Fruit fly (Drosophila melanogaster): ENCODE data around the gene CG16984.
A peak's percentile ranks its signal among the peaks of the same experiment; 100 is the strongest.

The CG16984 gene

DNA sequence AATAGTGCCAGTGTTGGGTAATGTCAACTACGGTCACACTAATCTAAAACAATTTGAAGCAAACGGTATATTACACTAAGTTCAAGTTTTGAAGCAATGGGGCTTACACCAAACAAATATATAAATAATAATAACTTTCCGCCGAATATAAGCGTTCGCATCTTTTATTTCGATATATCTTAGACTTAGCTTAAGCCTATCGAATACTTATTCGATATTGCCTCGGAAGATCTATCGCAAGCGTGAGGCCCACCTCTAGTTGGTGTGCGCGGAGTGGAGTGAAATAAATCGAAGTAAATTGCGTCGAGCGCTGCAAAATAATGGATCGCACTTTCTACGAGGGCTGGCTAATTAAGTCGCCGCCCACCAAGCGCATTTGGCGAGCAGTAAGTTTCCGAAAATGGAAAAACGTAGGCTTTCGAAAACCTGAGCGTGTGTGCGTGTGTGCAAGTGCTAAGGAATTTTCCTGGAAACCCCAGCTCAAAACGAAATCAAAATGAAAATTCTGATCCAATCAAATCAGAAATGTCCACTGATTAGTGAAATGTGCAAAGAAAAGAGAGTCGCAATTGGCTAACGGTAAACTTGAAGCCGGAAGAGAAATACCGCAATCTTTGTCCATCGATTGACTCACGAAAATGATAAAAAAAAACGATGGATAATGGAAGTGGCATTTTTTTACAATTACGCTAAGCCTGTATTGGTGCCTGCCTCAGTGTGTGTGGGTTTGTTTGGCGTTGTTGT is 6.2 kb upstream of the CG16984 start, which contains the start of gene dos (continued):
- TF ChIP-seq spab (GFP tag; optimal IDR thresholded peaks at IDR 0.05) (no peak), Eip78C (GFP tag) (peak; percentile 81), lz (GFP tag; optimal IDR thresholded peaks at IDR 0.05) (peak; percentile 41), Ets96B (tag; optimal IDR thresholded peaks at IDR 0.05) (no peak), CG8119 (GFP tag; IDR thresholded peaks at IDR 0.05) (no peak), Hr4 (GFP tag; optimal IDR thresholded peaks at IDR 0.05) (peak; percentile 15), Eip93F (GFP tag; optimal IDR thresholded peaks at IDR 0.05) (peak; percentile 6), Sox102F (GFP tag; optimal IDR thresholded peaks at IDR 0.05) (peak; percentile 23), dac (GFP tag; optimal IDR thresholded peaks at IDR 0.05) (no peak), CG6163 (GFP tag; IDR thresholded peaks at IDR 0.05) (no peak), CG11294 (GFP tag; IDR thresholded peaks at IDR 0.05) (no peak), Sox14 (GFP tag; optimal IDR thresholded peaks at IDR 0.05) (peak; percentile 60), Hr39 (GFP tag; optimal IDR thresholded peaks at IDR 0.05) (peak; percentile 31), CG6792 (GFP tag; optimal IDR thresholded peaks at IDR 0.05) (no peak), Smox (GFP tag; optimal IDR thresholded peaks at IDR 0.05) (peak; percentile 34), Met (GFP tag; optimal IDR thresholded peaks at IDR 0.05) (peak; percentile 58), CG3919 (GFP tag; optimal IDR thresholded peaks at IDR 0.05) (peak; percentile 5), CG10631 (GFP tag; optimal IDR thresholded peaks at IDR 0.05) (peak; percentile 27), CG8319 (GFP tag; optimal IDR thresholded peaks at IDR 0.05) (no peak), CG6808 (GFP tag; optimal IDR thresholded peaks at IDR 0.05) (peak; percentile 26), CG11902 (GFP tag; optimal IDR thresholded peaks at IDR 0.05) (no peak), CG34406 (GFP tag; optimal IDR thresholded peaks at IDR 0.05) (no peak), CG4318 (GFP tag; optimal IDR thresholded peaks at IDR 0.05) (no peak), Gug (GFP tag; IDR thresholded peaks at IDR 0.05) (no peak), Eip75B (GFP tag; optimal IDR thresholded peaks at IDR 0.05) (peak; percentile 30), esn (GFP tag; optimal IDR thresholded peaks at IDR 0.05) (peak; percentile 57), pdm3 (GFP tag; optimal IDR thresholded peaks at IDR 0.05) (peak; percentile 45), Lpt (GFP tag; optimal IDR thresholded peaks at IDR 0.05) (no peak), topi (GFP tag; optimal IDR thresholded peaks at IDR 0.05) (peak; percentile 41), CG11762 (GFP tag; optimal IDR thresholded peaks at IDR 0.05; ENCODE audit: insufficient read depth) (no peak), eg (GFP tag; IDR thresholded peaks at IDR 0.05) (no peak)

DNA sequence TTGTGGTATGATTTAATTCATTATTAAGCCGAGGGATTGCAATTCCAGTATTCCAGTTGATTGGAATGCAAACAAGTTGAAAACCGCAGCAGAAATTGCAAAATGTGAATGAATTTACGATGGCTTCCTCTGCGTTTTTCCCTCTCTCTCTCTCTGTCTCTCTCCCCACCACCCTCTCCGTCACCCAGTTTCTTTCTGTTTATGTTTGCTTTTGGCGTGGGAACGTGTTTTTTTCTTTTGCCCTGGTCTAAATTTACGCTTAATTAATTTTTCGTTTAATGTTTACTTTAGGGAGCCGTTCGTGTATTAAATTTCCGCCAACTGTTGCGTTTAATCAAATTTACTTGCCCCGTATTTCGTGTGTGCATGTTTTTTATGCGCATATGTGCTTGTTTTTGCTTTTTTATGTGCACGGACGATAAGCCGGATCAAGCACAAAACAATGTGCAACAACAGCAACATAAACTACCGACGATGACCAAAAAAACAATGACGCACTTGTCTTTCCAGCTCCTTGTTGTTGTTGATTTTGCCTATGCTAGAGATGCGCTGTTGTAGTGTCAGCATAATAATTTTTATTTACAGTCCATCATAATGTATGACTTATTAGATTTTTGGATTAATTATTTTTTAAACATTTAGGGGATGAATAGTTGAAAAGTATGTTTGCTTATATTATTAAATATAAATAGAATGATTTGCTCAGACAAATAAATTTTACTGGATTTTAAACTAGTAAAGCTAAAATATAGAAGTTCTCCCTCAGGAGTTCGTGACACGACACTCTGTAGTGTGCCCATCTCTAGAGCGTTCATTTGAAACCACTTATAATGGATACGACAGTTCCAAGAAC is 5.4 kb upstream of the CG16984 start:
- TF ChIP-seq salr (GFP tag; optimal IDR thresholded peaks at IDR 0.05), result peak in 1 of 2 experiments; percentile 72
- TF ChIP-seq CG4318 (GFP tag; optimal IDR thresholded peaks at IDR 0.05), result peak; percentile 25
- peak; percentile 47 for TF ChIP-seq esn (GFP tag; optimal IDR thresholded peaks at IDR 0.05)
- peak; percentile 56 for TF ChIP-seq Hr4 (GFP tag; optimal IDR thresholded peaks at IDR 0.05)
- peak; percentile 4 for TF ChIP-seq Lpt (GFP tag; optimal IDR thresholded peaks at IDR 0.05)
- TF ChIP-seq Hr39 (GFP tag; optimal IDR thresholded peaks at IDR 0.05), result no peak
- peak; percentile 46; the same call in 2 of the 3 replicates for TF ChIP-seq eg (GFP tag; IDR thresholded peaks at IDR 0.05)
- TF ChIP-seq Smox (GFP tag; optimal IDR thresholded peaks at IDR 0.05), result peak; percentile 7
- peak; percentile 51 for TF ChIP-seq acj6 (GFP tag; optimal IDR thresholded peaks at IDR 0.05)
- peak; percentile 21 for TF ChIP-seq CG8632 (GFP tag; optimal IDR thresholded peaks at IDR 0.05)
- TF ChIP-seq CG6854 (GFP tag; optimal IDR thresholded peaks at IDR 0.05), result peak; percentile 22
- no peak for TF ChIP-seq CG11902 (GFP tag; optimal IDR thresholded peaks at IDR 0.05)
- peak; percentile 65 for TF ChIP-seq CG15336 (GFP tag; IDR thresholded peaks at IDR 0.05)
- no peak for TF ChIP-seq CG11294 (GFP tag; IDR thresholded peaks at IDR 0.05)
- TF ChIP-seq topi (GFP tag; optimal IDR thresholded peaks at IDR 0.05), result peak; percentile 37
- TF ChIP-seq Eip75B (GFP tag; optimal IDR thresholded peaks at IDR 0.05), result peak; percentile 29
- peak; percentile 12 for TF ChIP-seq CG6276 (GFP tag; optimal IDR thresholded peaks at IDR 0.05)
- TF ChIP-seq dsx (GFP tag; optimal IDR thresholded peaks at IDR 0.05; ENCODE audit: poor library complexity, severe bottlenecking), result peak; percentile 45
- peak in 1 of 2 experiments; percentile 15 for TF ChIP-seq ss (GFP tag; optimal IDR thresholded peaks at IDR 0.05)
- TF ChIP-seq fkh (GFP tag; optimal IDR thresholded peaks at IDR 0.05), result peak; percentile 82
- TF ChIP-seq CG7368 (GFP tag; optimal IDR thresholded peaks at IDR 0.05), result peak; percentile 18
- no peak for TF ChIP-seq CG10669 (GFP tag; optimal IDR thresholded peaks at IDR 0.05)
- peak; percentile 18 for TF ChIP-seq cyc (GFP tag; optimal IDR thresholded peaks at IDR 0.05)
- no peak for TF ChIP-seq Sox15 (GFP tag; optimal IDR thresholded peaks at IDR 0.05)
- TF ChIP-seq CG3919 (GFP tag; optimal IDR thresholded peaks at IDR 0.05), result peak; percentile 49
- TF ChIP-seq svp (GFP tag), result peak; percentile 49
- TF ChIP-seq net (GFP tag; optimal IDR thresholded peaks at IDR 0.05), result peak; percentile 44
- TF ChIP-seq Eip78C (GFP tag), result peak; percentile 91

All from whole organism, prepupa.